Worm (Caenorhabditis elegans) whole organism, young adult: ENCODE data around the gene txt-13.

ENCODE experiments used
- F52B5.7 ChIP-seq: sonication (generic microtip); optimal IDR thresholded peaks from 2 replicates; lab custom pipeline; 2016; ENCODE audit warnings: mild to moderate bottlenecking, missing genetic modification characterization, missing compliant biosample characterization
- K12H6.12 ChIP-seq: fragments of 200-800 bp; sonication (Bioruptor generic); optimal IDR thresholded peaks from 2 replicates; lab custom pipeline; 2018; ENCODE audit warnings: mild to moderate bottlenecking, missing genetic modification characterization, missing compliant biosample characterization
- ceh-100 ChIP-seq: fragments of 200-800 bp; sonication (Bioruptor generic); IDR thresholded peaks from 2 replicates; pipeline ENCODE4 v1.3.6; 2022; ENCODE audit warnings: missing genetic modification reagents, missing genetic modification characterization, missing compliant biosample characterization
- dpff-1 ChIP-seq: sonication (generic microtip); optimal IDR thresholded peaks from 2 replicates; lab custom pipeline; 2017; ENCODE audit warnings: mild to moderate bottlenecking, missing genetic modification characterization, missing compliant biosample characterization
- lag-1 ChIP-seq: fragments of 200-800 bp; sonication (Bioruptor generic); IDR thresholded peaks from 2 replicates; pipeline ENCODE4 v1.3.6; 2022; ENCODE audit warnings: missing genetic modification reagents, missing genetic modification characterization, missing compliant biosample characterization
- sea-2 ChIP-seq: fragments of 200-800 bp; sonication (Bioruptor generic); IDR thresholded peaks from 2 replicates; pipeline ENCODE4 v1.3.6; 2022; ENCODE audit warnings: missing genetic modification characterization, missing compliant biosample characterization
- ztf-26 ChIP-seq: sonication (generic microtip); optimal IDR thresholded peaks from 2 replicates; lab custom pipeline; 2017; ENCODE audit warnings: missing genetic modification characterization, missing compliant biosample characterization
- ztf-28 ChIP-seq: fragments of 200-800 bp; sonication (Bioruptor generic); IDR thresholded peaks from 2 replicates; pipeline ENCODE4 v1.3.6; 2022; ENCODE audit warnings: missing genetic modification reagents, missing genetic modification characterization, missing compliant biosample characterization

ce11 chrII:10548778-10549671 lies 21.4 kb upstream of the txt-13 start:
- TF ChIP-seq F52B5.7 (tag; lab: Kevin White, UChicago) (peak; percentile 51), ceh-100 (GFP tag; lab: Robert Waterston, UW) (no peak; the same call in 1 of the 2 replicates), K12H6.12 (tag; lab: Kevin White, UChicago) (peak; percentile 90), dpff-1 (tag; lab: Kevin White, UChicago) (no peak), ztf-26 (tag; lab: Kevin White, UChicago) (no peak), lag-1 (GFP tag; lab: Robert Waterston, UW) (no peak), sea-2 (no peak; the same call in 1 of the 2 replicates), ztf-28 (GFP tag; lab: Robert Waterston, UW) (0 out of 2 replicates have a peak, but pooled peaks have one; percentile 17)
